Worm (Caenorhabditis elegans) whole organism, L4 larva: ENCODE results near the gene ttr-36.

Source experiments
- D1046.2 ChIP-seq: fragments of 200-800 bp; sonication (Bioruptor generic); IDR thresholded peaks from 2 replicates; pipeline ENCODE4 v1.3.6; 2022; ENCODE audit warnings: missing genetic modification characterization, missing compliant biosample characterization
- F10B5.3 ChIP-seq: sonication (generic microtip); optimal IDR thresholded peaks from 2 replicates; lab custom pipeline; 2016; ENCODE audit warnings: mild to moderate bottlenecking, missing genetic modification characterization, missing compliant biosample characterization
- F26F4.8 ChIP-seq: fragments of 200-800 bp; sonication (Bioruptor generic); conservative IDR thresholded peaks from 2 replicates; pipeline ENCODE4 v1.3.6; 2022; ENCODE audit warnings: missing genetic modification characterization, missing compliant biosample characterization
- T26A8.4 ChIP-seq: fragments of 200-800 bp; sonication (Bioruptor generic); IDR thresholded peaks from 2 replicates; pipeline ENCODE4 v1.3.6; 2022; ENCODE audit warnings: missing genetic modification characterization, missing compliant biosample characterization
- Y5F2A.4 ChIP-seq: fragments of 200-800 bp; sonication (Bioruptor generic); optimal IDR thresholded peaks from 2 replicates; lab custom pipeline; 2018; ENCODE audit warnings: mild to moderate bottlenecking, missing genetic modification characterization, missing compliant biosample characterization
- ZK546.5 ChIP-seq, 2 experiments: sonication (generic microtip); optimal IDR thresholded peaks; 2 replicates each; lab custom pipeline; 2017; ENCODE audit warnings: missing biosample characterization in 2 of 2, missing genetic modification characterization in 2 of 2
- ama-1 ChIP-seq: fragments of 150-350 bp; optimal IDR thresholded peaks from 2 replicates; lab custom pipeline; 2014; ENCODE audit warnings: inconsistent platforms, mixed read lengths
- attf-4 ChIP-seq: sonication (generic microtip); optimal IDR thresholded peaks from 3 replicates; lab custom pipeline; 2017; ENCODE audit warnings: missing biosample characterization, missing genetic modification characterization
- ceh-20 ChIP-seq: fragments of 200-800 bp; sonication (Bioruptor generic); IDR thresholded peaks from 2 replicates; pipeline ENCODE4 v1.3.6; 2022; ENCODE audit warnings: missing genetic modification reagents, missing genetic modification characterization, missing compliant biosample characterization
- ceh-28 ChIP-seq: fragments of 150-350 bp; optimal IDR thresholded peaks from 2 replicates; lab custom pipeline; 2014; ENCODE audit warnings: missing biosample characterization, missing genetic modification reagents, missing genetic modification characterization
- ceh-82 ChIP-seq: sonication (generic microtip); optimal IDR thresholded peaks from 2 replicates; lab custom pipeline; 2017; ENCODE audit warnings: missing biosample characterization, missing genetic modification characterization
- ces-1 ChIP-seq: fragments of 150-350 bp; sonication (generic microtip); optimal IDR thresholded peaks from 4 replicates; lab custom pipeline; 2014; ENCODE audit warnings: missing biosample characterization, missing genetic modification reagents, missing genetic modification characterization
- daf-16 ChIP-seq, 3 experiments: sonication (generic microtip); optimal IDR thresholded peaks; 2 replicates each; lab custom pipeline; 2016 to 2017; ENCODE audit warnings: missing genetic modification characterization in 3 of 3, missing genetic modification reagents in 3 of 3, mild to moderate bottlenecking in 2 of 3, missing compliant biosample characterization in 2 of 3, missing biosample characterization in 1 of 3, moderate library complexity in 1 of 3
- dmd-6 ChIP-seq: fragments of 200-800 bp; sonication (Bioruptor generic); IDR thresholded peaks from 2 replicates; pipeline ENCODE4 v1.3.6; 2022; ENCODE audit warnings: missing genetic modification reagents, missing genetic modification characterization, missing compliant biosample characterization
- dmd-8 ChIP-seq: fragments of 200-800 bp; sonication (Bioruptor generic); IDR thresholded peaks from 2 replicates; pipeline ENCODE4 v1.3.6; 2022; ENCODE audit warnings: missing genetic modification characterization, missing compliant biosample characterization
- dpl-1 ChIP-seq: fragments of 150-350 bp; optimal IDR thresholded peaks from 2 replicates; lab custom pipeline; 2014; ENCODE audit warnings: missing biosample characterization, missing genetic modification reagents, missing genetic modification characterization
- egl-27 ChIP-seq: sonication (generic microtip); optimal IDR thresholded peaks from 3 replicates; lab custom pipeline; 2017; ENCODE audit warnings: missing biosample characterization, missing genetic modification reagents, missing genetic modification characterization
- hlh-11 ChIP-seq: fragments of 200-800 bp; sonication (Bioruptor generic); optimal IDR thresholded peaks from 2 replicates; lab custom pipeline; 2018; ENCODE audit warnings: mild to moderate bottlenecking, missing genetic modification characterization, missing compliant biosample characterization
- lin-1 ChIP-seq: fragments of 200-800 bp; sonication (Bioruptor generic); IDR thresholded peaks from 2 replicates; pipeline ENCODE4 v1.3.6; 2022; ENCODE audit warnings: missing genetic modification reagents, missing genetic modification characterization, missing compliant biosample characterization
- lin-29 ChIP-seq: fragments of 200-800 bp; sonication (Bioruptor generic); IDR thresholded peaks from 2 replicates; pipeline ENCODE4 v1.3.6; 2022; ENCODE audit warnings: missing genetic modification reagents, missing genetic modification characterization, missing compliant biosample characterization
- mdl-1 ChIP-seq, 2 experiments: fragments of 150-350 bp in 1 of 2; sonication (generic microtip) in 1 of 2; optimal IDR thresholded peaks; 2 replicates each; lab custom pipeline; 2014 to 2017; ENCODE audit warnings: missing biosample characterization in 2 of 2, missing genetic modification characterization in 2 of 2
- mxl-3 ChIP-seq: fragments of 200-800 bp; sonication (Bioruptor generic); optimal IDR thresholded peaks from 2 replicates; lab custom pipeline; 2018; ENCODE audit warnings: mild to moderate bottlenecking, missing genetic modification characterization, missing compliant biosample characterization
- nhr-11 ChIP-seq: fragments of 150-350 bp; optimal IDR thresholded peaks from 2 replicates; lab custom pipeline; 2014; ENCODE audit warnings: missing biosample characterization, missing genetic modification characterization
- nhr-111 ChIP-seq: fragments of 200-800 bp; sonication (Bioruptor generic); optimal IDR thresholded peaks from 2 replicates; lab custom pipeline; 2018; ENCODE audit warnings: mild to moderate bottlenecking, missing genetic modification characterization, missing compliant biosample characterization
- nhr-237 ChIP-seq: sonication (generic microtip); optimal IDR thresholded peaks from 2 replicates; lab custom pipeline; 2017; ENCODE audit warnings: missing biosample characterization, missing genetic modification characterization
- nhr-25 ChIP-seq: sonication (generic microtip); optimal IDR thresholded peaks from 2 replicates; lab custom pipeline; 2017; ENCODE audit warnings: missing genetic modification characterization, mild to moderate bottlenecking, missing compliant biosample characterization, antibody characterized with exemption, moderate library complexity, borderline replicate concordance; ENCODE audit not compliant: insufficient read depth
- nhr-28 ChIP-seq: fragments of 150-350 bp; optimal IDR thresholded peaks from 2 replicates; lab custom pipeline; 2014; ENCODE audit warnings: missing biosample characterization, missing genetic modification characterization
- nhr-48 ChIP-seq: sonication (generic microtip); optimal IDR thresholded peaks from 2 replicates; lab custom pipeline; 2016; ENCODE audit warnings: mild to moderate bottlenecking, missing genetic modification characterization, missing compliant biosample characterization
- sdz-12 ChIP-seq: fragments of 200-800 bp; sonication (Bioruptor generic); optimal IDR thresholded peaks from 2 replicates; lab custom pipeline; 2018; ENCODE audit warnings: mild to moderate bottlenecking, missing genetic modification characterization, missing compliant biosample characterization
- set-16 ChIP-seq: fragments of 200-800 bp; sonication (Bioruptor generic); IDR thresholded peaks from 2 replicates; pipeline ENCODE4 v1.3.6; 2022; ENCODE audit warnings: missing genetic modification reagents, missing genetic modification characterization, missing compliant biosample characterization
- snpc-1.2 ChIP-seq: fragments of 200-800 bp; sonication (Bioruptor generic); IDR thresholded peaks from 2 replicates; pipeline ENCODE4 v1.3.6; 2022; ENCODE audit warnings: missing genetic modification reagents, missing genetic modification characterization, missing compliant biosample characterization
- tag-97 ChIP-seq: fragments of 200-800 bp; sonication (Bioruptor generic); IDR thresholded peaks from 2 replicates; pipeline ENCODE4 v1.3.6; 2022; ENCODE audit warnings: missing genetic modification characterization, missing compliant biosample characterization
- unc-130 ChIP-seq: sonication (generic microtip); optimal IDR thresholded peaks from 2 replicates; lab custom pipeline; 2016; ENCODE audit warnings: missing genetic modification reagents, missing genetic modification characterization, missing compliant biosample characterization
- unc-39 ChIP-seq: sonication (generic microtip); optimal IDR thresholded peaks from 2 replicates; lab custom pipeline; 2017; ENCODE audit warnings: missing biosample characterization, missing genetic modification characterization
- unc-62 ChIP-seq, 3 experiments: fragments of 150-350 bp in 1 of 3; sonication (generic microtip); optimal IDR thresholded peaks in 2 of 3; peaks in 1 of 3; 1 replicate in 1 of 3; 2 replicates in 2 of 3; lab custom pipeline; 2014 to 2017; ENCODE audit warnings: missing biosample characterization in 3 of 3, missing genetic modification characterization in 3 of 3, missing genetic modification reagents in 3 of 3, missing genotype in 1 of 3
- vab-7 ChIP-seq: fragments of 200-800 bp; sonication (Bioruptor generic); IDR thresholded peaks from 2 replicates; pipeline ENCODE4 v1.3.6; 2022; ENCODE audit warnings: missing genetic modification reagents, missing genetic modification characterization, missing compliant biosample characterization
- zfp-3 ChIP-seq: fragments of 200-800 bp; sonication (Bioruptor generic); conservative IDR thresholded peaks from 2 replicates; pipeline ENCODE4 v1.3.6; 2022; ENCODE audit warnings: missing genetic modification reagents, missing genetic modification characterization, missing compliant biosample characterization
- zip-2 ChIP-seq: fragments of 150-350 bp; optimal IDR thresholded peaks from 2 replicates; lab custom pipeline; 2014; ENCODE audit warnings: missing biosample characterization, missing genetic modification characterization
- ztf-11 ChIP-seq: fragments of 150-350 bp; optimal IDR thresholded peaks from 2 replicates; lab custom pipeline; 2014; ENCODE audit warnings: missing biosample characterization, missing genetic modification characterization
- ztf-7 ChIP-seq: fragments of 150-350 bp; optimal IDR thresholded peaks from 2 replicates; lab custom pipeline; 2014; ENCODE audit warnings: missing biosample characterization, missing genetic modification characterization

The ttr-36 gene

DNA sequence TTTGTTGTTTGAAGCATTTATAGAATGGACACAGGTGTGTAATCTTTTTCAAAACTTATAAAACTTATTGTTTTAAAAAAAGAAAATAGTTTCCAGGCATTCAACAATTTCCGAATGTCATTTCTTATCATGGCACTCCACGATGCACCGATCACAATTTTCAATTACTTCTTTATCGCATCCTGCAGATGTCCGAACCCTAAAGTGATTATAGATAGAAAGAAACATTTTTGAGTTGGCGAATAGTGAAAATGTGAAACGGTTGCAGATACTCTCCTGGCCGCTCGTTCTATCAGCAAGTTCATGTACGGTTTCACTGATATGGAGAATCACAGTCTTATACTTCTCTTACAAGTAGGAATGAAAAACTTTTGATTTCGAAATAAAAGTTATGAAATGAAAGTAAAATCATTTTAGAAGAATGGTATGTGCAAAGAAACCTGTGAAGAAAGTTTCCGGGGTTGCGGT, 47.7 kb upstream of the ttr-36 start, which contains the start of gene C15B12.2 (continued):
- TF ChIP-seq nhr-28, result peak; percentile 15
- TF ChIP-seq ztf-7 (tag; lab: Kevin White, UChicago), result no peak
- TF ChIP-seq ces-1 (GFP tag; lab: Kevin White, UChicago), result no peak
- TF ChIP-seq F10B5.3 (tag; lab: Kevin White, UChicago), result no peak
- no peak for TF ChIP-seq lin-29 (GFP tag; lab: Robert Waterston, UW)
- TF ChIP-seq D1046.2 (GFP tag; lab: Robert Waterston, UW), result no peak
- TF ChIP-seq unc-39 (tag; lab: Kevin White, UChicago), result no peak
- TF ChIP-seq attf-4 (tag; lab: Kevin White, UChicago), result no peak
- no peak for TF ChIP-seq nhr-25 (tag; lab: Kevin White, UChicago)
- no peak for TF ChIP-seq set-16 (GFP tag; lab: Robert Waterston, UW)
- no peak for TF ChIP-seq ZK546.5 (tag; optimal IDR thresholded peaks at IDR 0.05; lab: Kevin White, UChicago)
- no peak for TF ChIP-seq Y5F2A.4
- no peak for TF ChIP-seq nhr-48 (tag; lab: Kevin White, UChicago)
- TF ChIP-seq ceh-82 (tag; lab: Kevin White, UChicago), result no peak
- TF ChIP-seq T26A8.4, result no peak
- no peak for TF ChIP-seq ztf-11
- no peak for TF ChIP-seq ceh-20 (GFP tag; lab: Robert Waterston, UW)
- no peak for TF ChIP-seq dmd-8 (GFP tag; lab: Robert Waterston, UW)
- TF ChIP-seq mxl-3 (GFP tag; lab: Kevin White, UChicago), result peak; percentile 18
- TF ChIP-seq zfp-3 (GFP tag; lab: Robert Waterston, UW), result no peak
- no peak for TF ChIP-seq snpc-1.2 (GFP tag; lab: Robert Waterston, UW)
- TF ChIP-seq nhr-11 (tag; lab: Kevin White, UChicago), result no peak
- no peak for TF ChIP-seq nhr-111 (GFP tag; lab: Kevin White, UChicago)
- no peak for TF ChIP-seq vab-7 (GFP tag; lab: Robert Waterston, UW)
- peak in 1 of 2 experiments; percentile 22 for TF ChIP-seq mdl-1 (tag; optimal IDR thresholded peaks at IDR 0.05; lab: Kevin White, UChicago)
- TF ChIP-seq hlh-11 (tag; lab: Kevin White, UChicago), result no peak

DNA sequence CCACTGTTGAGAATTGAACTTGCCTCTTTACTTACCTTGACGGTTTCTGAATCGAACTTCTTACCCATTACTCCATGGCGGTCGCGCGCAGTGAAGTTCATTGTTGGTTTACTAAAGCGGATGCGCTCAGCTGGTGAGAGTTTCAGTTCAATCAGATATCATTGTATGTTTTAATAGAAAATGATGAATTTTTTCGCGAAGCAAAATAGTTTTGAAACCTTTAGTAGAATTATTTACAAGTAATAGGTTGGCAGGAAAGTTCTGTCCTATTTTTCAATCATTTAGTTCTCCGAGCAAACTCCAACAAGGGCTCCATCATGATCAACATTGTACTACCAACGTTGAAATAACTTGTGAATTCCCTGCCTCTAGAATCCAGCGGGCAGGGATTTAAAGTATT, 43.3 kb upstream of the ttr-36 start, which contains the start of gene C15B12.3:
Gene C15B12.3 (minus strand): TSS at position 101 of the 400 bp plus-strand sequence.
- no peak for TF ChIP-seq tag-97 (GFP tag; lab: Robert Waterston, UW)
- no peak for TF ChIP-seq dpl-1 (GFP tag; lab: Kevin White, UChicago)
- TF ChIP-seq sdz-12 (GFP tag; lab: Kevin White, UChicago), result no peak
- no peak for TF ChIP-seq daf-16 (GFP tag; optimal IDR thresholded peaks at IDR 0.05; lab: Kevin White, UChicago)
- TF ChIP-seq daf-16 (tag; optimal IDR thresholded peaks at IDR 0.05; lab: Kevin White, UChicago), result no peak
- no peak for TF ChIP-seq lin-1
- TF ChIP-seq unc-62 (GFP tag; optimal IDR thresholded peaks at IDR 0.05 in 1 of 2; lab: Kevin White, UChicago), result peak in 1 of 2 experiments; percentile 57
- no peak for TF ChIP-seq unc-62 (tag; optimal IDR thresholded peaks at IDR 0.05; lab: Kevin White, UChicago)
- no peak for TF ChIP-seq egl-27 (tag; lab: Kevin White, UChicago)

DNA sequence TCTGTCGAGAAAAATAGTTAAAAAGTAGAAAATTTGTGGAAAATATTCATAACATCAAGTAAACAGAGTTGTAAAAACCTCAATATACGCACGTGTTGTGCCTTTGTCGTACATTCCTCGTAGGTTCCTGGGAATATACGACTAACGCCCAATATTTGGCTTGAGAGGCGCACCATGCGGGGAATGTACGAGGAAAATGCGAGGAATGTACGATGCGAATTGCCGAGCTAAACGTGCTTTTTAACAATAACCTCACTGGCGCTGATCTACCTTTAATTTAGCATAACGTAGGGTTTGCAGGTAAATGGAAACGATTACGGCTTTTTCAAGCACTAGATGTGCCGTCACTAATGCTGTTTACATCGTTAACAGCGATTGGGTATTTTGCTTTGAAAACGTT, 42.2 kb upstream of the ttr-36 start, which contains the start of gene C15B12.9:
Gene C15B12.9 (plus strand): TSS at position 301 of the 400 bp plus-strand sequence.
- TF ChIP-seq ces-1 (GFP tag; lab: Kevin White, UChicago) (no peak), unc-62 (GFP tag; optimal IDR thresholded peaks at IDR 0.05 in 1 of 2; lab: Kevin White, UChicago) (peak in 1 of 2 experiments; percentile 42), unc-62 (tag; optimal IDR thresholded peaks at IDR 0.05; lab: Kevin White, UChicago) (no peak)

DNA sequence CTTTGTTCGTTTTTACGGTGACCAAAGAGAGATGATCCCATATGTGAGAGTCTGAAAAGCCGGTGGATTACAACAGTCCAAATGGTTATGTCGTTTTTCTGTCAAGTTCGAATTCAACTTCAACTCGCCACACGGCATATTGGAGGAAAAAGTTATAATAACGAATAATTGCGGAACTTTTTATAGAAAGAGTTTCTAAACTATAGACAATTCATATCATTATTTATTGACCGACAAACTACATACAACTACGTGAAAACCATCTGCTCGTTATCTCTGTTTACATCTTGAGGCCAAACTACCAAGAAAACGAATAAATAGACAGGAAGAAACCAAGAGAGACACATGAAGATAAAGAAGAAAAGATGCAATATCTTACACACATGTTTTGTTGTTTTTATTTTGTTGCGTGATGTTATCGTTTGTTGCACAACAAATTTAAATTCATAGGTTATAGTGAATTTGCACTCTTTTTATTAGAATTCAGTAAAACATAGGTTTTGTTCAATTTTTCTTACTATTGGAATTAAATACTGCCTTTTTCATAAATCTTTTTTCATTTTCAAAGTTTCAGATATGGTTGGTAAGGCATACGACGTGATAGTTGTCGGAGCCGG, 36.9 kb upstream of the ttr-36 start, which contains the start of the genes C15B12.4 and C15B12.8:
Gene C15B12.4 (minus strand): TSS at position 51 of the 617 bp plus-strand sequence.
Gene C15B12.8 (plus strand): TSS at position 567 of the 617 bp plus-strand sequence.
- no peak for TF ChIP-seq vab-7 (GFP tag; lab: Robert Waterston, UW)
- no peak for TF ChIP-seq nhr-237
- no peak for TF ChIP-seq ceh-28 (tag; lab: Kevin White, UChicago)
- no peak for TF ChIP-seq F26F4.8 (GFP tag; lab: Robert Waterston, UW)
- TF ChIP-seq zip-2, result no peak
- no peak for TF ChIP-seq hlh-11 (tag; lab: Kevin White, UChicago)
- peak in 1 of 2 experiments; percentile 87 for TF ChIP-seq daf-16 (GFP tag; optimal IDR thresholded peaks at IDR 0.05; lab: Kevin White, UChicago)
- TF ChIP-seq daf-16 (tag; optimal IDR thresholded peaks at IDR 0.05; lab: Kevin White, UChicago), result no peak
- TF ChIP-seq unc-62 (GFP tag; optimal IDR thresholded peaks at IDR 0.05 in 1 of 2; lab: Kevin White, UChicago), result peak in 1 of 2 experiments; percentile 17
- no peak for TF ChIP-seq unc-62 (tag; optimal IDR thresholded peaks at IDR 0.05; lab: Kevin White, UChicago)
- TF ChIP-seq dmd-6 (GFP tag; lab: Robert Waterston, UW), result no peak
- no peak for TF ChIP-seq nhr-111 (GFP tag; lab: Kevin White, UChicago)
- no peak for TF ChIP-seq ama-1 (lab: Kevin White, UChicago)
- TF ChIP-seq mdl-1 (tag; optimal IDR thresholded peaks at IDR 0.05; lab: Kevin White, UChicago), result no peak
- TF ChIP-seq unc-130 (GFP tag; lab: Kevin White, UChicago), result no peak
